Worm (Caenorhabditis elegans): Measurements from ENCODE around the gene clec-37.

ce11 chrV:16829396-16829795 lies 22.5 kb downstream of the clec-37 start, which contains the start of gene srh-214:
- no peak for TF ChIP-seq him-1 (tag; optimal IDR thresholded peaks at IDR 0.05)
- no peak for TF ChIP-seq dao-5 (tag; optimal IDR thresholded peaks at IDR 0.05)
- TF ChIP-seq W03F9.2 (tag; optimal IDR thresholded peaks at IDR 0.05): no peak
